Worm (Caenorhabditis elegans) whole organism, late embryonic: Measurements from ENCODE around the gene smg-8.

Experiments
- K02D7.2 ChIP-seq: sonication (generic microtip); optimal IDR thresholded peaks from 2 replicates; lab custom pipeline; 2017; ENCODE audit warnings: mild to moderate bottlenecking, missing genetic modification characterization, missing compliant biosample characterization
- Y22D7AL.16 ChIP-seq: sonication (generic microtip); optimal IDR thresholded peaks from 2 replicates; lab custom pipeline; 2016; ENCODE audit warnings: missing genetic modification characterization, missing compliant biosample characterization
- ama-1 ChIP-seq: fragments of 150-350 bp; optimal IDR thresholded peaks from 2 replicates; lab custom pipeline; 2014
- ceh-18 ChIP-seq: sonication (generic microtip); optimal IDR thresholded peaks from 2 replicates; lab custom pipeline; 2016; ENCODE audit warnings: missing genetic modification characterization, missing compliant biosample characterization
- ceh-34 ChIP-seq: sonication (generic microtip); optimal IDR thresholded peaks from 2 replicates; lab custom pipeline; 2016; ENCODE audit warnings: mild to moderate bottlenecking, missing genetic modification characterization, missing compliant biosample characterization
- ets-4 ChIP-seq: sonication (generic microtip); optimal IDR thresholded peaks from 2 replicates; lab custom pipeline; 2016; ENCODE audit warnings: missing genetic modification characterization, missing compliant biosample characterization
- fax-1 ChIP-seq: sonication (generic microtip); optimal IDR thresholded peaks from 2 replicates; lab custom pipeline; 2016; ENCODE audit warnings: missing genotype, missing genetic modification characterization, missing compliant biosample characterization
- fkh-10 ChIP-seq: fragments of 150-350 bp; optimal IDR thresholded peaks from 2 replicates; lab custom pipeline; 2014; ENCODE audit warnings: missing biosample characterization, missing genetic modification reagents, missing genetic modification characterization
- lim-6 ChIP-seq: sonication (generic microtip); optimal IDR thresholded peaks from 2 replicates; lab custom pipeline; 2016; ENCODE audit warnings: missing genetic modification characterization, missing compliant biosample characterization
- nhr-11 ChIP-seq: fragments of 150-350 bp; optimal IDR thresholded peaks from 2 replicates; lab custom pipeline; 2014; ENCODE audit warnings: missing biosample characterization, missing genetic modification characterization
- pqm-1 ChIP-seq: sonication (generic microtip); optimal IDR thresholded peaks from 2 replicates; lab custom pipeline; 2016; ENCODE audit warnings: missing genetic modification characterization, missing compliant biosample characterization
- tbx-2 ChIP-seq: sonication (generic microtip); optimal IDR thresholded peaks from 2 replicates; lab custom pipeline; 2016; ENCODE audit warnings: missing genetic modification characterization, missing compliant biosample characterization
- unc-3 ChIP-seq, 2 experiments: fragments of 200-800 bp in 1 of 2; sonication (Bioruptor generic) in 1 of 2; sonication (generic microtip) in 1 of 2; conservative IDR thresholded peaks in 1 of 2; optimal IDR thresholded peaks in 1 of 2; 2 replicates each; pipeline versions ENCODE4 v1.3.6 to Lab custom; 2016 to 2022; ENCODE audit warnings: missing compliant biosample characterization in 2 of 2, missing genetic modification characterization in 2 of 2, missing genetic modification reagents in 1 of 2
- unc-55 ChIP-seq: sonication (generic microtip); optimal IDR thresholded peaks from 2 replicates; lab custom pipeline; 2017; ENCODE audit warnings: missing biosample characterization, missing genetic modification reagents, missing genetic modification characterization

- TF ChIP-seq tbx-2 (tag; lab: Kevin White, UChicago): no peak
- TF ChIP-seq K02D7.2 (tag; lab: Kevin White, UChicago): no peak
- TF ChIP-seq unc-55 (GFP tag; lab: Kevin White, UChicago): no peak
- TF ChIP-seq fax-1 (tag; lab: Kevin White, UChicago): no peak
- no peak for TF ChIP-seq ceh-34
- TF ChIP-seq ets-4 (tag; lab: Kevin White, UChicago): no peak
- TF ChIP-seq ama-1 (lab: Kevin White, UChicago): no peak
- TF ChIP-seq pqm-1 (tag; lab: Kevin White, UChicago): no peak
- no peak for TF ChIP-seq unc-3 (GFP tag; conservative IDR thresholded peaks at IDR 0.05; lab: Robert Waterston, UW)
- no peak for TF ChIP-seq unc-3 (tag; optimal IDR thresholded peaks at IDR 0.05; lab: Kevin White, UChicago)
- TF ChIP-seq lim-6 (tag; lab: Kevin White, UChicago): no peak
- no peak for TF ChIP-seq ceh-18
- TF ChIP-seq fkh-10 (GFP tag; lab: Kevin White, UChicago): no peak
- no peak for TF ChIP-seq Y22D7AL.16 (tag; lab: Kevin White, UChicago)
- no peak for TF ChIP-seq nhr-11
Measured at ce11 chrII:14427714-14428113, 13.5 kb upstream of the smg-8 start.
